Fruit fly (Drosophila melanogaster) whole organism, embryonic: Measurements from ENCODE around the gene Rh4.

Experiments
- B-H2 ChIP-seq: fragments of 200-800 bp; sonication (Bioruptor generic); optimal IDR thresholded peaks from 2 replicates; lab custom pipeline; 2018; ENCODE audit warnings: missing biosample characterization, mild to moderate bottlenecking, missing genetic modification characterization
- CG10431 ChIP-seq: fragments of 200-800 bp; sonication (Bioruptor generic); optimal IDR thresholded peaks from 3 replicates; lab custom pipeline; 2018; ENCODE audit warnings: missing biosample characterization, mild to moderate bottlenecking, missing genetic modification characterization
- CG11247 ChIP-seq: fragments of 200-800 bp; sonication (Bioruptor generic); IDR thresholded peaks from 2 replicates; pipeline ENCODE4 v1.3.6; 2022; ENCODE audit warnings: missing biosample characterization, missing genetic modification characterization
- CG12659 ChIP-seq: fragments of 200-800 bp; sonication (Bioruptor generic); optimal IDR thresholded peaks from 3 replicates; lab custom pipeline; 2017; ENCODE audit warnings: mild to moderate bottlenecking, missing biosample characterization, missing genetic modification reagents, missing genetic modification characterization
- CG13296 ChIP-seq: fragments of 200-800 bp; sonication (Bioruptor generic); optimal IDR thresholded peaks from 3 replicates; lab custom pipeline; 2018; ENCODE audit warnings: missing biosample characterization, mild to moderate bottlenecking, missing genetic modification characterization
- CG13894 ChIP-seq: fragments of 200-800 bp; sonication (Bioruptor generic); optimal IDR thresholded peaks from 3 replicates; lab custom pipeline; 2018; ENCODE audit warnings: missing biosample characterization, mild to moderate bottlenecking, missing genetic modification characterization, moderate library complexity
- CG1529 ChIP-seq: fragments of 200-800 bp; sonication (Bioruptor generic); optimal IDR thresholded peaks from 3 replicates; lab custom pipeline; 2018; ENCODE audit warnings: missing biosample characterization, missing genetic modification characterization
- CG17568 ChIP-seq: fragments of 200-800 bp; sonication (Bioruptor generic); optimal IDR thresholded peaks from 2 replicates; lab custom pipeline; 2018; ENCODE audit warnings: missing biosample characterization, mild to moderate bottlenecking, missing genetic modification characterization, moderate library complexity
- CG18262 ChIP-seq: fragments of 200-800 bp; optimal IDR thresholded peaks from 3 replicates; lab custom pipeline; 2019; ENCODE audit warnings: missing biosample characterization, mild to moderate bottlenecking, missing genetic modification characterization, moderate library complexity
- CG2678 ChIP-seq: fragments of 200-800 bp; sonication (Bioruptor generic); optimal IDR thresholded peaks from 3 replicates; lab custom pipeline; 2019; ENCODE audit warnings: missing biosample characterization, mild to moderate bottlenecking, missing genetic modification characterization, moderate library complexity
- CG31388 ChIP-seq: fragments of 200-800 bp; sonication (Bioruptor generic); optimal IDR thresholded peaks from 2 replicates; lab custom pipeline; 2016; ENCODE audit warnings: missing biosample characterization, missing genetic modification characterization
- CG34376 ChIP-seq: fragments of 200-800 bp; sonication (Bioruptor generic); optimal IDR thresholded peaks from 2 replicates; lab custom pipeline; 2018; ENCODE audit warnings: missing biosample characterization, mild to moderate bottlenecking, missing genetic modification characterization
- CG34422 ChIP-seq: fragments of 200-800 bp; sonication (Bioruptor generic); IDR thresholded peaks from 3 replicates; pipeline ENCODE4 v1.3.6; 2022; ENCODE audit warnings: missing biosample characterization, missing genetic modification characterization
- CG3726 ChIP-seq: fragments of 200-800 bp; sonication (Bioruptor generic); IDR thresholded peaks from 3 replicates; pipeline ENCODE4, ENCODE4 v1.3.6; 2022; ENCODE audit warnings: missing biosample characterization, missing genetic modification characterization
- CG4328 ChIP-seq: fragments of 200-800 bp; sonication (Bioruptor generic); optimal IDR thresholded peaks from 3 replicates; lab custom pipeline; 2017; ENCODE audit warnings: missing biosample characterization, missing genetic modification reagents, missing genetic modification characterization
- CG5180 ChIP-seq: fragments of 200-800 bp; sonication (Bioruptor generic); optimal IDR thresholded peaks from 3 replicates; lab custom pipeline; 2017; ENCODE audit warnings: missing biosample characterization, missing genetic modification characterization, mild to moderate bottlenecking, moderate library complexity, missing genetic modification reagents
- CG6254 ChIP-seq: fragments of 200-800 bp; sonication (Bioruptor generic); optimal IDR thresholded peaks from 3 replicates; lab custom pipeline; 2017; ENCODE audit warnings: mild to moderate bottlenecking, missing biosample characterization, missing genetic modification reagents, missing genetic modification characterization
- CG8290 ChIP-seq, 3 experiments: fragments of 200-800 bp; sonication (Bioruptor generic); optimal IDR thresholded peaks; 2 replicates each; lab custom pipeline; 2016 to 2019; ENCODE audit warnings: missing biosample characterization in 3 of 3, missing genetic modification characterization in 3 of 3, mild to moderate bottlenecking in 2 of 3, moderate library complexity in 1 of 3
- CG9817 ChIP-seq: fragments of 200-800 bp; sonication (Bioruptor generic); optimal IDR thresholded peaks from 2 replicates; lab custom pipeline; 2018; ENCODE audit warnings: missing biosample characterization, mild to moderate bottlenecking, missing genetic modification characterization, moderate library complexity
- CHES-1-like ChIP-seq: fragments of 200-800 bp; sonication (Bioruptor generic); optimal IDR thresholded peaks from 2 replicates; lab custom pipeline; 2016; ENCODE audit warnings: missing biosample characterization, missing genetic modification characterization
- Dad ChIP-seq: fragments of 200-800 bp; sonication (Bioruptor generic); optimal IDR thresholded peaks from 3 replicates; lab custom pipeline; 2016; ENCODE audit warnings: missing biosample characterization, missing genetic modification characterization
- Fer1 ChIP-seq: fragments of 200-800 bp; sonication (Bioruptor generic); optimal IDR thresholded peaks from 2 replicates; lab custom pipeline; 2017; ENCODE audit warnings: missing biosample characterization, mild to moderate bottlenecking, missing genetic modification characterization
- Fer3 ChIP-seq: fragments of 200-800 bp; sonication (Bioruptor generic); optimal IDR thresholded peaks from 2 replicates; lab custom pipeline; 2018; ENCODE audit warnings: missing biosample characterization, mild to moderate bottlenecking, missing genetic modification characterization, moderate library complexity
- HmgD ChIP-seq: fragments of 200-800 bp; sonication (Bioruptor generic); optimal IDR thresholded peaks from 3 replicates; lab custom pipeline; 2016; ENCODE audit warnings: missing biosample characterization, missing genetic modification characterization
- Hr51 ChIP-seq, 2 experiments: fragments of 200-800 bp; sonication (Bioruptor generic); optimal IDR thresholded peaks; 2 replicates in 1 of 2; 3 replicates in 1 of 2; lab custom pipeline; 2016 to 2018; ENCODE audit warnings: missing biosample characterization in 2 of 2, missing genetic modification characterization in 2 of 2, mild to moderate bottlenecking in 1 of 2, moderate library complexity in 1 of 2
- Lhr ChIP-seq: fragments of 200-800 bp; sonication (Bioruptor generic); optimal IDR thresholded peaks from 3 replicates; lab custom pipeline; 2017; ENCODE audit warnings: mild to moderate bottlenecking, missing biosample characterization, missing genetic modification reagents, missing genetic modification characterization
- Mrtf ChIP-seq: fragments of 200-800 bp; sonication (Bioruptor generic); IDR thresholded peaks from 3 replicates; pipeline ENCODE4 v1.3.6; 2022; ENCODE audit warnings: missing biosample characterization, missing genetic modification characterization
- PHDP ChIP-seq: fragments of 200-800 bp; sonication (Bioruptor generic); optimal IDR thresholded peaks from 3 replicates; lab custom pipeline; 2018; ENCODE audit warnings: missing biosample characterization, mild to moderate bottlenecking, missing genetic modification characterization, moderate library complexity
- Side ChIP-seq: fragments of 200-800 bp; sonication (Bioruptor generic); optimal IDR thresholded peaks from 2 replicates; lab custom pipeline; 2016; ENCODE audit warnings: missing biosample characterization, missing genetic modification characterization
- ab ChIP-seq: fragments of 200-800 bp; sonication (Bioruptor generic); optimal IDR thresholded peaks from 2 replicates; lab custom pipeline; 2016; ENCODE audit warnings: missing biosample characterization, missing genetic modification characterization
- az2 ChIP-seq: fragments of 200-800 bp; sonication (Bioruptor generic); optimal IDR thresholded peaks from 3 replicates; lab custom pipeline; 2016; ENCODE audit warnings: missing biosample characterization, missing genetic modification characterization
- btn ChIP-seq: fragments of 200-800 bp; sonication (Bioruptor generic); optimal IDR thresholded peaks from 2 replicates; lab custom pipeline; 2016; ENCODE audit warnings: missing biosample characterization, missing genetic modification characterization
- chinmo ChIP-seq: fragments of 200-800 bp; sonication (Bioruptor generic); IDR thresholded peaks from 4 replicates; pipeline ENCODE4 v1.3.6; 2022; ENCODE audit warnings: missing biosample characterization, missing genetic modification characterization; ENCODE audit not compliant: partially characterized antibody
- chn ChIP-seq: fragments of 200-800 bp; sonication (Bioruptor generic); optimal IDR thresholded peaks from 2 replicates; lab custom pipeline; 2016; ENCODE audit warnings: missing biosample characterization, missing genetic modification characterization
- dan ChIP-seq: fragments of 200-800 bp; sonication (Bioruptor generic); IDR thresholded peaks from 2 replicates; pipeline ENCODE4 v1.3.6; 2022; ENCODE audit warnings: missing biosample characterization, missing genetic modification characterization
- ems ChIP-seq: fragments of 200-800 bp; sonication (Bioruptor generic); optimal IDR thresholded peaks from 3 replicates; lab custom pipeline; 2016; ENCODE audit warnings: missing biosample characterization, missing genetic modification characterization
- fd64A ChIP-seq: fragments of 200-800 bp; sonication (Bioruptor generic); optimal IDR thresholded peaks from 3 replicates; lab custom pipeline; 2018; ENCODE audit warnings: missing biosample characterization, mild to moderate bottlenecking, missing genetic modification characterization
- grn ChIP-seq: fragments of 200-800 bp; sonication (Bioruptor generic); optimal IDR thresholded peaks from 3 replicates; lab custom pipeline; 2017; ENCODE audit warnings: missing biosample characterization, missing genetic modification characterization
- gsb ChIP-seq: fragments of 200-800 bp; sonication (Bioruptor generic); IDR thresholded peaks from 2 replicates; pipeline ENCODE4 v1.3.6; 2022; ENCODE audit warnings: missing biosample characterization, missing genetic modification characterization
- oc ChIP-seq: fragments of 200-800 bp; sonication (Bioruptor generic); optimal IDR thresholded peaks from 2 replicates; lab custom pipeline; 2018; ENCODE audit warnings: missing biosample characterization, mild to moderate bottlenecking, missing genetic modification characterization, moderate library complexity
- odd ChIP-seq: fragments of 200-800 bp; sonication (Bioruptor generic); optimal IDR thresholded peaks from 2 replicates; lab custom pipeline; 2017; ENCODE audit warnings: missing biosample characterization, mild to moderate bottlenecking, missing genetic modification characterization
- run ChIP-seq: fragments of 200-800 bp; sonication (Bioruptor generic); optimal IDR thresholded peaks from 3 replicates; lab custom pipeline; 2018; ENCODE audit warnings: missing biosample characterization, mild to moderate bottlenecking, missing genetic modification characterization
- sens-2 ChIP-seq: fragments of 200-800 bp; sonication (Bioruptor generic); IDR thresholded peaks from 2 replicates; pipeline ENCODE4 v1.3.6; 2022; ENCODE audit warnings: missing biosample characterization, missing genetic modification characterization
- shn ChIP-seq: fragments of 200-800 bp; sonication (Bioruptor generic); optimal IDR thresholded peaks from 3 replicates; lab custom pipeline; 2016; ENCODE audit warnings: missing biosample characterization, missing genetic modification characterization
- tap ChIP-seq: fragments of 200-800 bp; optimal IDR thresholded peaks from 3 replicates; lab custom pipeline; 2019; ENCODE audit warnings: missing biosample characterization, mild to moderate bottlenecking, missing genetic modification characterization, moderate library complexity
- tna ChIP-seq: fragments of 200-800 bp; sonication (Bioruptor generic); IDR thresholded peaks from 2 replicates; pipeline ENCODE4 v1.3.6; 2022; ENCODE audit warnings: missing biosample characterization, missing genetic modification characterization; ENCODE audit not compliant: partially characterized antibody
- trem ChIP-seq: fragments of 200-800 bp; optimal IDR thresholded peaks from 3 replicates; lab custom pipeline; 2019; ENCODE audit warnings: missing biosample characterization, mild to moderate bottlenecking, missing genetic modification characterization, moderate library complexity
- wek ChIP-seq: fragments of 200-800 bp; sonication (Bioruptor generic); optimal IDR thresholded peaks from 3 replicates; lab custom pipeline; 2018; ENCODE audit warnings: missing biosample characterization, mild to moderate bottlenecking, missing genetic modification characterization, moderate library complexity

Gene Rh4

DNA sequence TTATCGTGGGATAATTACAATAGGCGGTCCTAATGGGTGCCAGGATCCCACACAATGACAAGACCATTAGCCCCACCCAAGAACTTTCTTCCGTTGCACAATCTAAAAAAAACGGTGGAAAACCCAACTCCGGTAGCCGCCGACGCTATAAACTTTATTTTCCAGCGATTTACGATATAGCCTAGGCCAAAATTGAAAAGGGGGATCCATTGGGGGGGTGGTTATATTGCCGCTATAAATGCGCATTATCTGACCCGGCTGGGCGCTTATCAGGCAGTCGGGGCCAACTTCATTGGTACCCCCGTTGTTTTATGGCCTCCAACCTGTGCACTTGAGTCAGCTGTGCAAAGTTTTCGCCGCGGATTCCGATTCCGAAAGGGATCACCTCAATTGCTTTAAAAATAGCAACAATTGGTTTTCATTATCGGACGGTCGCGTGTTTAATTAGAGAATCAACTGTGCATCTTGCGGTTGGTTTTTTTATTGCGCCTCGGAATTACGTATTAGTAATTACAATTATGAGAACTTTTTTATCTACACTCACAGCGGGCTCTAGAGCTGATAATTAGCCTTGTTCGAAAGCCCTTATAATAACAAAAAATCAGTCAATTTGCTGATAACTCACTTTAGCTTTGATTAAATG, 58.5 kb downstream of the Rh4 start (continued):
- TF ChIP-seq B-H2 (GFP tag; lab: Kevin White, UChicago) (peak; percentile 9), CG10431 (GFP tag; lab: Kevin White, UChicago) (peak; percentile 52), CG13894 (tag; lab: Kevin White, UChicago) (peak; percentile 76), ems (GFP tag; lab: Kevin White, UChicago) (peak; percentile 33), Dad (GFP tag; lab: Kevin White, UChicago) (no peak), oc (tag; lab: Kevin White, UChicago) (no peak), CG11247 (GFP tag; lab: Robert Waterston, UW) (0 out of 2 replicates have a peak, but pooled peaks have one; percentile 28), CG2678 (peak; percentile 77), btn (peak; percentile 24), Side (GFP tag; lab: Kevin White, UChicago) (no peak), Fer3 (tag; lab: Kevin White, UChicago) (peak; percentile 27), az2 (no peak), CG1529 (GFP tag; lab: Kevin White, UChicago) (peak; percentile 22), CG34376 (GFP tag; lab: Kevin White, UChicago) (peak; percentile 75), tap (tag; lab: Kevin White, UChicago) (peak; percentile 58), tna (GFP tag; lab: Robert Waterston, UW) (no peak), odd (GFP tag; lab: Kevin White, UChicago) (peak; percentile 47), Lhr (no peak), grn (GFP tag; lab: Kevin White, UChicago) (peak; percentile 27), CG3726 (GFP tag; lab: Robert Waterston, UW) (no peak), CHES-1-like (GFP tag; lab: Kevin White, UChicago) (no peak), PHDP (tag; lab: Kevin White, UChicago) (peak; percentile 46), trem (tag; lab: Kevin White, UChicago) (peak; percentile 5), CG18262 (tag; lab: Kevin White, UChicago) (peak; percentile 38), run (tag; lab: Kevin White, UChicago) (peak; percentile 27), fd64A (GFP tag; lab: Kevin White, UChicago) (peak; percentile 66), CG13296 (peak; percentile 76), Fer1 (peak; percentile 34), ab (GFP tag; lab: Kevin White, UChicago) (no peak), CG17568 (GFP tag; lab: Kevin White, UChicago) (peak; percentile 55), CG4328 (GFP tag; lab: Kevin White, UChicago) (peak; percentile 34), CG6254 (GFP tag; lab: Kevin White, UChicago) (peak; percentile 66), CG5180 (GFP tag; lab: Kevin White, UChicago) (peak; percentile 22), CG8290 (GFP tag; optimal IDR thresholded peaks at IDR 0.05; lab: Kevin White, UChicago) (no peak), CG8290 (tag; optimal IDR thresholded peaks at IDR 0.05; lab: Kevin White, UChicago) (peak in 1 of 2 experiments; percentile 55), CG12659 (no peak), sens-2 (GFP tag; lab: Robert Waterston, UW) (peak; percentile 66; the same call in 1 of the 2 replicates), chinmo (GFP tag; lab: Robert Waterston, UW) (0 out of 4 replicates have a peak, but pooled peaks have one; percentile 50), dan (no peak), wek (GFP tag; lab: Kevin White, UChicago) (peak; percentile 37), CG34422 (GFP tag; lab: Robert Waterston, UW) (peak; percentile 38; the same call in 1 of the 3 replicates), CG9817 (tag; lab: Kevin White, UChicago) (peak; percentile 10), chn (no peak), CG31388 (no peak), Hr51 (GFP tag; optimal IDR thresholded peaks at IDR 0.05; lab: Kevin White, UChicago) (peak in 1 of 2 experiments; percentile 60), gsb (GFP tag; lab: Robert Waterston, UW) (peak; percentile 38; the same call in 1 of the 2 replicates), HmgD (GFP tag; lab: Kevin White, UChicago) (no peak), shn (GFP tag; lab: Kevin White, UChicago) (no peak), Mrtf (GFP tag; lab: Robert Waterston, UW) (no peak)
